Worm (Caenorhabditis elegans) whole organism, L4 larva: ENCODE results near the gene set-5.
A peak's percentile ranks its signal among the peaks of the same experiment; 100 is the strongest.

Experiments used
- F44E2.7 ChIP-seq: fragments of 200-800 bp; sonication (Bioruptor generic); IDR thresholded peaks from 2 replicates; pipeline ENCODE4 v2.1.2; 2022; ENCODE audit warnings: missing genetic modification characterization, missing compliant biosample characterization
- ZK337.2 ChIP-seq: fragments of 200-800 bp; sonication (Bioruptor generic); IDR thresholded peaks from 2 replicates; pipeline ENCODE4 v1.3.6; 2022; ENCODE audit warnings: missing genetic modification reagents, missing genetic modification characterization, missing compliant biosample characterization
- aha-1 ChIP-seq: fragments of 150-350 bp; peaks from one replicate; lab custom pipeline; 2014; ENCODE audit warnings: missing biosample characterization, missing genetic modification characterization
- ama-1 ChIP-seq: fragments of 150-350 bp; optimal IDR thresholded peaks from 2 replicates; lab custom pipeline; 2014; ENCODE audit warnings: inconsistent platforms, mixed read lengths
- arid-1 ChIP-seq: fragments of 200-800 bp; sonication (Bioruptor generic); conservative IDR thresholded peaks from 2 replicates; pipeline ENCODE4 v1.3.6; 2022; ENCODE audit warnings: missing genetic modification reagents, missing genetic modification characterization, missing compliant biosample characterization
- attf-4 ChIP-seq: sonication (generic microtip); optimal IDR thresholded peaks from 3 replicates; lab custom pipeline; 2017; ENCODE audit warnings: missing biosample characterization, missing genetic modification characterization
- ceh-20 ChIP-seq: fragments of 200-800 bp; sonication (Bioruptor generic); IDR thresholded peaks from 2 replicates; pipeline ENCODE4 v1.3.6; 2022; ENCODE audit warnings: missing genetic modification reagents, missing genetic modification characterization, missing compliant biosample characterization
- ceh-28 ChIP-seq: fragments of 150-350 bp; optimal IDR thresholded peaks from 2 replicates; lab custom pipeline; 2014; ENCODE audit warnings: missing biosample characterization, missing genetic modification reagents, missing genetic modification characterization
- ceh-62 ChIP-seq: sonication (generic microtip); optimal IDR thresholded peaks from 2 replicates; lab custom pipeline; 2017; ENCODE audit warnings: missing biosample characterization, missing genetic modification characterization
- ctbp-1 ChIP-seq: fragments of 200-800 bp; sonication (Bioruptor generic); IDR thresholded peaks from 2 replicates; pipeline ENCODE4 v1.3.6; 2022; ENCODE audit warnings: missing genetic modification reagents, missing genetic modification characterization, missing compliant biosample characterization
- daf-12 ChIP-seq: fragments of 150-350 bp; optimal IDR thresholded peaks from 2 replicates; lab custom pipeline; 2014; ENCODE audit warnings: missing biosample characterization, missing genetic modification reagents, missing genetic modification characterization
- daf-8 ChIP-seq: fragments of 200-800 bp; sonication (Bioruptor generic); IDR thresholded peaks from 2 replicates; pipeline ENCODE4 v1.3.6; 2022; ENCODE audit warnings: missing genetic modification characterization, missing compliant biosample characterization
- dmd-6 ChIP-seq: fragments of 200-800 bp; sonication (Bioruptor generic); IDR thresholded peaks from 2 replicates; pipeline ENCODE4 v1.3.6; 2022; ENCODE audit warnings: missing genetic modification reagents, missing genetic modification characterization, missing compliant biosample characterization
- duxl-1 ChIP-seq: sonication (generic microtip); optimal IDR thresholded peaks from 2 replicates; lab custom pipeline; 2016; ENCODE audit warnings: mild to moderate bottlenecking, missing genetic modification characterization, moderate library complexity, missing compliant biosample characterization; ENCODE audit not compliant: poor library complexity
- egl-27 ChIP-seq: sonication (generic microtip); optimal IDR thresholded peaks from 3 replicates; lab custom pipeline; 2017; ENCODE audit warnings: missing biosample characterization, missing genetic modification reagents, missing genetic modification characterization
- egl-43 ChIP-seq: fragments of 200-800 bp; sonication (Bioruptor generic); IDR thresholded peaks from 2 replicates; pipeline ENCODE4 v1.3.6; 2022; ENCODE audit warnings: missing genetic modification reagents, missing genetic modification characterization, missing compliant biosample characterization
- gei-8 ChIP-seq: fragments of 200-800 bp; sonication (Bioruptor generic); optimal IDR thresholded peaks from 2 replicates; lab custom pipeline; 2018; ENCODE audit warnings: mild to moderate bottlenecking, missing genetic modification characterization, missing compliant biosample characterization
- hlh-11 ChIP-seq: fragments of 200-800 bp; sonication (Bioruptor generic); optimal IDR thresholded peaks from 2 replicates; lab custom pipeline; 2018; ENCODE audit warnings: mild to moderate bottlenecking, missing genetic modification characterization, missing compliant biosample characterization
- hlh-30 ChIP-seq: sonication (generic microtip); optimal IDR thresholded peaks from 2 replicates; lab custom pipeline; 2017; ENCODE audit warnings: antibody characterized with exemption, mild to moderate bottlenecking, missing genetic modification characterization, missing compliant biosample characterization; ENCODE audit not compliant: insufficient read depth
- hmg-1.1 ChIP-seq: fragments of 200-800 bp; sonication (Bioruptor generic); IDR thresholded peaks from 2 replicates; pipeline ENCODE4 v1.3.6; 2022; ENCODE audit warnings: missing genetic modification reagents, missing genetic modification characterization, missing compliant biosample characterization
- jun-1 ChIP-seq: fragments of 150-350 bp; optimal IDR thresholded peaks from 2 replicates; lab custom pipeline; 2014; ENCODE audit warnings: missing biosample characterization, missing genetic modification reagents, missing genetic modification characterization
- lin-1 ChIP-seq: fragments of 200-800 bp; sonication (Bioruptor generic); IDR thresholded peaks from 2 replicates; pipeline ENCODE4 v1.3.6; 2022; ENCODE audit warnings: missing genetic modification reagents, missing genetic modification characterization, missing compliant biosample characterization
- lin-29 ChIP-seq: fragments of 200-800 bp; sonication (Bioruptor generic); IDR thresholded peaks from 2 replicates; pipeline ENCODE4 v1.3.6; 2022; ENCODE audit warnings: missing genetic modification reagents, missing genetic modification characterization, missing compliant biosample characterization
- lin-38 ChIP-seq: fragments of 200-800 bp; sonication (Bioruptor generic); IDR thresholded peaks from 2 replicates; pipeline ENCODE4 v1.3.6; 2022; ENCODE audit warnings: missing genetic modification reagents, missing genetic modification characterization, missing compliant biosample characterization
- lin-39 ChIP-seq: fragments of 150-350 bp; optimal IDR thresholded peaks from 2 replicates; lab custom pipeline; 2014; ENCODE audit warnings: missing biosample characterization, missing genetic modification reagents, missing genetic modification characterization
- nhr-10 ChIP-seq: fragments of 150-350 bp; optimal IDR thresholded peaks from 2 replicates; lab custom pipeline; 2014; ENCODE audit warnings: missing biosample characterization, missing genetic modification characterization
- nhr-102 ChIP-seq: sonication (generic microtip); optimal IDR thresholded peaks from 2 replicates; lab custom pipeline; 2016; ENCODE audit warnings: mild to moderate bottlenecking, missing genetic modification characterization, moderate library complexity, missing compliant biosample characterization
- nhr-111 ChIP-seq: fragments of 200-800 bp; sonication (Bioruptor generic); optimal IDR thresholded peaks from 2 replicates; lab custom pipeline; 2018; ENCODE audit warnings: mild to moderate bottlenecking, missing genetic modification characterization, missing compliant biosample characterization
- nhr-41 ChIP-seq: fragments of 200-800 bp; sonication (Bioruptor generic); IDR thresholded peaks from 2 replicates; pipeline ENCODE4 v1.3.6; 2022; ENCODE audit warnings: missing genetic modification reagents, missing genetic modification characterization, missing compliant biosample characterization
- nhr-42 ChIP-seq: fragments of 200-800 bp; sonication (Bioruptor generic); IDR thresholded peaks from 2 replicates; pipeline ENCODE4 v1.3.6; 2022; ENCODE audit warnings: missing genetic modification characterization, missing compliant biosample characterization
- nhr-76 ChIP-seq: fragments of 150-350 bp; optimal IDR thresholded peaks from 2 replicates; lab custom pipeline; 2014; ENCODE audit warnings: missing biosample characterization, missing genetic modification characterization
- pqm-1 ChIP-seq: sonication (generic microtip); optimal IDR thresholded peaks from 2 replicates; lab custom pipeline; 2017; ENCODE audit warnings: missing biosample characterization, missing genetic modification characterization
- rbr-2 ChIP-seq: sonication (generic microtip); optimal IDR thresholded peaks from 2 replicates; lab custom pipeline; 2016; ENCODE audit warnings: missing genotype, missing genetic modification characterization, missing compliant biosample characterization
- sdz-12 ChIP-seq: fragments of 200-800 bp; sonication (Bioruptor generic); optimal IDR thresholded peaks from 2 replicates; lab custom pipeline; 2018; ENCODE audit warnings: mild to moderate bottlenecking, missing genetic modification characterization, missing compliant biosample characterization
- snpc-4 ChIP-seq: fragments of 150-350 bp; optimal IDR thresholded peaks from 2 replicates; lab custom pipeline; 2014; ENCODE audit warnings: missing biosample characterization, missing genetic modification characterization
- spr-3 ChIP-seq: fragments of 200-800 bp; sonication (Bioruptor generic); optimal IDR thresholded peaks from 2 replicates; lab custom pipeline; 2018; ENCODE audit warnings: mild to moderate bottlenecking, missing genetic modification characterization, missing compliant biosample characterization
- tag-97 ChIP-seq: fragments of 200-800 bp; sonication (Bioruptor generic); IDR thresholded peaks from 2 replicates; pipeline ENCODE4 v1.3.6; 2022; ENCODE audit warnings: missing genetic modification characterization, missing compliant biosample characterization
- tra-1 ChIP-seq: fragments of 200-800 bp; sonication (Bioruptor generic); IDR thresholded peaks from 2 replicates; pipeline ENCODE4 v1.3.6; 2022; ENCODE audit warnings: missing genetic modification reagents, missing genetic modification characterization, missing compliant biosample characterization
- ztf-11 ChIP-seq: fragments of 150-350 bp; optimal IDR thresholded peaks from 2 replicates; lab custom pipeline; 2014; ENCODE audit warnings: missing biosample characterization, missing genetic modification characterization
- ztf-7 ChIP-seq: fragments of 150-350 bp; optimal IDR thresholded peaks from 2 replicates; lab custom pipeline; 2014; ENCODE audit warnings: missing biosample characterization, missing genetic modification characterization

set-5 gene

ce11 chrV:14696604-14697307 is 2.0 kb upstream of the set-5 start, which contains the start of gene unc-112 (continued):
- 0 out of 2 replicates have a peak, but pooled peaks have one; percentile 19 for TF ChIP-seq arid-1 (GFP tag; lab: Robert Waterston, UW)
- TF ChIP-seq nhr-42 (GFP tag; lab: Robert Waterston, UW) = no peak
- TF ChIP-seq tra-1 (GFP tag; lab: Robert Waterston, UW) = no peak
- TF ChIP-seq egl-43 (GFP tag; lab: Robert Waterston, UW) = peak; percentile 70; the same call in 1 of the 2 replicates
- TF ChIP-seq spr-3 (GFP tag; lab: Kevin White, UChicago) = no peak
- TF ChIP-seq ceh-62 (tag; lab: Kevin White, UChicago) = no peak
- TF ChIP-seq lin-1 (GFP tag; lab: Robert Waterston, UW) = peak; percentile 54; the same call in 1 of the 2 replicates
- TF ChIP-seq lin-39 (tag; lab: Kevin White, UChicago) = no peak
- TF ChIP-seq rbr-2 (tag; lab: Kevin White, UChicago) = peak; percentile 69
- no peak for TF ChIP-seq ceh-28 (tag; lab: Kevin White, UChicago)
- TF ChIP-seq nhr-10 (tag; lab: Kevin White, UChicago) = no peak
- no peak for TF ChIP-seq sdz-12 (GFP tag; lab: Kevin White, UChicago)
- TF ChIP-seq nhr-111 = no peak
- peak; percentile 98 for TF ChIP-seq aha-1 (tag; lab: Kevin White, UChicago)
- no peak for TF ChIP-seq daf-12 (tag; lab: Kevin White, UChicago)
- TF ChIP-seq hmg-1.1 (GFP tag; lab: Robert Waterston, UW) = peak; percentile 83
- TF ChIP-seq nhr-41 (GFP tag; lab: Robert Waterston, UW) = no peak
- no peak for TF ChIP-seq ceh-20
- peak; percentile 67 for TF ChIP-seq hlh-30
- no peak for TF ChIP-seq snpc-4 (tag; lab: Kevin White, UChicago)
- TF ChIP-seq ztf-7 (tag; lab: Kevin White, UChicago) = no peak
- no peak for TF ChIP-seq attf-4 (tag; lab: Kevin White, UChicago)
- no peak for TF ChIP-seq nhr-102 (tag; lab: Kevin White, UChicago)
- TF ChIP-seq daf-8 (GFP tag; lab: Robert Waterston, UW) = no peak
- TF ChIP-seq ctbp-1 = peak; percentile 60
- TF ChIP-seq F44E2.7 (GFP tag; lab: Robert Waterston, UW) = no peak
- TF ChIP-seq ztf-11 (tag; lab: Kevin White, UChicago) = no peak
- TF ChIP-seq jun-1 = peak; percentile 45
- no peak for TF ChIP-seq ama-1
- peak; percentile 14 for TF ChIP-seq gei-8
- no peak; the same call in none of the 2 replicates for TF ChIP-seq dmd-6
- TF ChIP-seq hlh-11 (tag; lab: Kevin White, UChicago) = peak; percentile 94
- no peak for TF ChIP-seq tag-97 (GFP tag; lab: Robert Waterston, UW)
- TF ChIP-seq lin-38 (GFP tag; lab: Robert Waterston, UW) = peak; percentile 64

- no peak for TF ChIP-seq duxl-1
- no peak for TF ChIP-seq ZK337.2 (GFP tag; lab: Robert Waterston, UW)
- TF ChIP-seq lin-38 (GFP tag; lab: Robert Waterston, UW) = no peak
- no peak for TF ChIP-seq egl-27
- TF ChIP-seq lin-29 (GFP tag; lab: Robert Waterston, UW) = no peak
- TF ChIP-seq lin-1 (GFP tag; lab: Robert Waterston, UW) = no peak
- TF ChIP-seq F44E2.7 (GFP tag; lab: Robert Waterston, UW) = no peak
- no peak for TF ChIP-seq sdz-12 (GFP tag; lab: Kevin White, UChicago)
- no peak for TF ChIP-seq pqm-1 (tag; lab: Kevin White, UChicago)
- TF ChIP-seq nhr-76 (tag; lab: Kevin White, UChicago) = no peak
Observed at ce11 chrV:14698005-14698404, 761 bp upstream of the set-5 start.
